Worm (Caenorhabditis elegans) whole organism, young adult: Measurements from ENCODE around the gene C50D2.2.

Source experiments
- egl-18 ChIP-seq: fragments of 200-800 bp; sonication (Bioruptor generic); IDR thresholded peaks from 2 replicates; pipeline ENCODE4 v1.3.6; 2022; ENCODE audit warnings: missing genetic modification reagents, missing genetic modification characterization, missing compliant biosample characterization
- nhr-179 ChIP-seq: sonication (generic microtip); optimal IDR thresholded peaks from 2 replicates; lab custom pipeline; 2016; ENCODE audit warnings: mild to moderate bottlenecking, missing genetic modification characterization, missing compliant biosample characterization

- no peak for TF ChIP-seq egl-18
- TF ChIP-seq nhr-179 (tag; lab: Kevin White, UChicago): no peak
Measured at ce11 chrII:73892-74291, 35.1 kb upstream of the C50D2.2 start.
